Fruit fly (Drosophila melanogaster) whole organism, embryonic: Measurements from ENCODE around the gene CG13690.

Source experiments
- Abd-B ChIP-seq: fragments of 200-800 bp; sonication (Bioruptor generic); optimal IDR thresholded peaks from 2 replicates; lab custom pipeline; 2018; ENCODE audit warnings: missing biosample characterization, mild to moderate bottlenecking, missing genetic modification characterization, moderate library complexity
- Awh ChIP-seq: fragments of 200-800 bp; sonication (Bioruptor generic); IDR thresholded peaks from 2 replicates; pipeline ENCODE4, ENCODE4 v1.3.6; 2022; ENCODE audit warnings: missing biosample characterization, missing genetic modification characterization
- B-H2 ChIP-seq: fragments of 200-800 bp; sonication (Bioruptor generic); optimal IDR thresholded peaks from 2 replicates; lab custom pipeline; 2018; ENCODE audit warnings: missing biosample characterization, mild to moderate bottlenecking, missing genetic modification characterization
- Blimp-1 ChIP-seq: fragments of 200-800 bp; sonication (Bioruptor generic); optimal IDR thresholded peaks from 3 replicates; lab custom pipeline; 2018; ENCODE audit warnings: missing biosample characterization, missing genetic modification characterization, mild to moderate bottlenecking, moderate library complexity, missing genetic modification reagents
- CG10267 ChIP-seq: fragments of 200-800 bp; sonication (Bioruptor generic); optimal IDR thresholded peaks from 2 replicates; lab custom pipeline; 2018; ENCODE audit warnings: missing biosample characterization, mild to moderate bottlenecking, missing genetic modification characterization, moderate library complexity
- CG11247 ChIP-seq: fragments of 200-800 bp; sonication (Bioruptor generic); IDR thresholded peaks from 2 replicates; pipeline ENCODE4 v1.3.6; 2022; ENCODE audit warnings: missing biosample characterization, missing genetic modification characterization
- CG11560 ChIP-seq: fragments of 200-800 bp; sonication (Bioruptor generic); IDR thresholded peaks from 3 replicates; pipeline ENCODE4 v1.3.6; 2022; ENCODE audit warnings: missing biosample characterization, missing genetic modification characterization
- CG11695 ChIP-seq: fragments of 200-800 bp; sonication (Bioruptor generic); IDR thresholded peaks from 3 replicates; pipeline ENCODE4 v1.3.6; 2022; ENCODE audit warnings: missing biosample characterization, missing genetic modification characterization
- CG12391 ChIP-seq: fragments of 200-800 bp; sonication (Bioruptor generic); optimal IDR thresholded peaks from 3 replicates; lab custom pipeline; 2018; ENCODE audit warnings: missing biosample characterization, mild to moderate bottlenecking, missing genetic modification characterization, moderate library complexity
- CG15073 ChIP-seq: fragments of 200-800 bp; sonication (Bioruptor generic); optimal IDR thresholded peaks from 2 replicates; lab custom pipeline; 2016; ENCODE audit warnings: missing biosample characterization, missing genetic modification characterization
- CG18262 ChIP-seq: fragments of 200-800 bp; optimal IDR thresholded peaks from 3 replicates; lab custom pipeline; 2019; ENCODE audit warnings: missing biosample characterization, mild to moderate bottlenecking, missing genetic modification characterization, moderate library complexity
- CG32772 ChIP-seq: fragments of 200-800 bp; sonication (Bioruptor generic); IDR thresholded peaks from 2 replicates; pipeline ENCODE4 v1.3.6; 2022; ENCODE audit warnings: missing biosample characterization, missing genetic modification characterization
- CG3407 ChIP-seq: fragments of 200-800 bp; sonication (Bioruptor generic); optimal IDR thresholded peaks from 2 replicates; lab custom pipeline; 2018; ENCODE audit warnings: missing biosample characterization, mild to moderate bottlenecking, missing genetic modification characterization
- CG42726 ChIP-seq: fragments of 200-800 bp; sonication (Bioruptor generic); IDR thresholded peaks from 2 replicates; pipeline ENCODE4 v1.3.6; 2022; ENCODE audit warnings: missing biosample characterization, missing genetic modification characterization; ENCODE audit not compliant: partially characterized antibody
- CG4424 ChIP-seq: fragments of 200-800 bp; sonication (Bioruptor generic); optimal IDR thresholded peaks from 3 replicates; lab custom pipeline; 2016; ENCODE audit warnings: missing biosample characterization, missing genetic modification characterization
- CG8478 ChIP-seq: fragments of >200 bp; optimal IDR thresholded peaks from 2 replicates; lab custom pipeline; 2018
- CG9797 ChIP-seq: fragments of 200-800 bp; sonication (Bioruptor generic); optimal IDR thresholded peaks from 3 replicates; lab custom pipeline; 2018; ENCODE audit warnings: missing biosample characterization, mild to moderate bottlenecking, missing genetic modification characterization
- CHES-1-like ChIP-seq: fragments of 200-800 bp; sonication (Bioruptor generic); optimal IDR thresholded peaks from 2 replicates; lab custom pipeline; 2016; ENCODE audit warnings: missing biosample characterization, missing genetic modification characterization
- Camta ChIP-seq: fragments of 200-800 bp; sonication (Bioruptor generic); optimal IDR thresholded peaks from 2 replicates; lab custom pipeline; 2016; ENCODE audit warnings: missing biosample characterization, missing genetic modification characterization
- CkIIα-i1 ChIP-seq: fragments of 200-800 bp; sonication (Bioruptor generic); IDR thresholded peaks from 2 replicates; pipeline ENCODE4 v1.3.6; 2022; ENCODE audit warnings: missing biosample characterization, missing genetic modification characterization
- Dfd ChIP-seq, 2 experiments: fragments of >200 bp; optimal IDR thresholded peaks; 2 replicates each; lab custom pipeline; 2017; ENCODE audit warnings: missing biosample characterization in 2 of 2, missing genetic modification characterization in 2 of 2
- Dll ChIP-seq: fragments of 200-800 bp; sonication (Bioruptor generic); IDR thresholded peaks from 4 replicates; pipeline ENCODE4 v1.3.6; 2022; ENCODE audit warnings: missing biosample characterization, missing genetic modification characterization; ENCODE audit not compliant: partially characterized antibody
- Drgx ChIP-seq: fragments of 200-800 bp; sonication (Bioruptor generic); IDR thresholded peaks from 2 replicates; pipeline ENCODE4 v1.3.6; 2022; ENCODE audit warnings: missing biosample characterization, missing genetic modification characterization
- E2f2 ChIP-seq: fragments of 200-800 bp; sonication (Bioruptor generic); IDR thresholded peaks from 2 replicates; pipeline ENCODE4 v1.3.6; 2022; ENCODE audit warnings: missing biosample characterization, missing genetic modification characterization
- Gug ChIP-seq: fragments of 200-800 bp; sonication (Bioruptor generic); IDR thresholded peaks from 4 replicates; pipeline ENCODE4 v1.3.6; 2022; ENCODE audit warnings: missing biosample characterization, missing genetic modification characterization
- Scr ChIP-seq: fragments of 200-800 bp; sonication (Bioruptor generic); IDR thresholded peaks from 2 replicates; pipeline ENCODE4 v1.3.6; 2022; ENCODE audit warnings: missing biosample characterization, missing genetic modification characterization; ENCODE audit not compliant: partially characterized antibody
- Six4 ChIP-seq: fragments of 200-800 bp; sonication (Bioruptor generic); optimal IDR thresholded peaks from 2 replicates; lab custom pipeline; 2016; ENCODE audit warnings: missing biosample characterization, missing genetic modification characterization
- Trl ChIP-seq, 3 experiments: fragments of >200 bp in 2 of 3; fragments of 200-800 bp in 1 of 3; sonication (Bioruptor generic) in 1 of 3; optimal IDR thresholded peaks; 2 replicates in 1 of 3; 3 replicates in 2 of 3; lab custom pipeline; 2016 to 2017; ENCODE audit warnings: missing biosample characterization in 1 of 3, missing genetic modification characterization in 1 of 3
- Xrp1 ChIP-seq: fragments of 200-800 bp; sonication (Bioruptor generic); IDR thresholded peaks from 2 replicates; pipeline ENCODE4 v1.3.6; 2022; ENCODE audit warnings: missing biosample characterization, missing genetic modification characterization
- abd-A ChIP-seq: fragments of 200-800 bp; sonication (Bioruptor generic); optimal IDR thresholded peaks from 3 replicates; lab custom pipeline; 2019; ENCODE audit warnings: missing biosample characterization, mild to moderate bottlenecking, missing genetic modification characterization, moderate library complexity
- aop ChIP-seq: fragments of 200-800 bp; sonication (Bioruptor generic); IDR thresholded peaks from 2 replicates; pipeline ENCODE4 v1.3.6; 2022; ENCODE audit warnings: missing biosample characterization, missing genetic modification characterization
- bbx ChIP-seq: fragments of 200-800 bp; sonication (Bioruptor generic); IDR thresholded peaks from 2 replicates; pipeline ENCODE4 v1.3.6; 2022; ENCODE audit warnings: missing biosample characterization, missing genetic modification characterization; ENCODE audit not compliant: partially characterized antibody
- bigmax ChIP-seq: fragments of 200-800 bp; sonication (Bioruptor generic); optimal IDR thresholded peaks from 2 replicates; lab custom pipeline; 2018; ENCODE audit warnings: missing biosample characterization, mild to moderate bottlenecking, missing genetic modification characterization
- br ChIP-seq: fragments of >200 bp; optimal IDR thresholded peaks from 2 replicates; lab custom pipeline; 2017
- bsh ChIP-seq, 2 experiments: fragments of 200-800 bp; sonication (Bioruptor generic); optimal IDR thresholded peaks; 2 replicates each; lab custom pipeline; 2017 to 2018; ENCODE audit warnings: mild to moderate bottlenecking in 2 of 2, missing biosample characterization in 2 of 2, missing genetic modification characterization in 2 of 2, moderate library complexity in 1 of 2
- btn ChIP-seq: fragments of 200-800 bp; sonication (Bioruptor generic); optimal IDR thresholded peaks from 2 replicates; lab custom pipeline; 2016; ENCODE audit warnings: missing biosample characterization, missing genetic modification characterization
- cas ChIP-seq: fragments of 200-800 bp; sonication (Bioruptor generic); IDR thresholded peaks from 2 replicates; pipeline ENCODE4 v1.3.6; 2022; ENCODE audit warnings: missing biosample characterization, missing genetic modification characterization
- caup ChIP-seq: fragments of 200-800 bp; sonication (Bioruptor generic); optimal IDR thresholded peaks from 3 replicates; lab custom pipeline; 2017; ENCODE audit warnings: missing biosample characterization, mild to moderate bottlenecking, missing genetic modification characterization, moderate library complexity; ENCODE audit not compliant: severe bottlenecking
- crol ChIP-seq: fragments of 200-800 bp; sonication (Bioruptor generic); IDR thresholded peaks from 2 replicates; pipeline ENCODE4 v1.3.6; 2022; ENCODE audit warnings: missing biosample characterization, missing genetic modification characterization
- eve ChIP-seq, 2 experiments: fragments of >200 bp; optimal IDR thresholded peaks; 2 replicates each; lab custom pipeline; 2017; ENCODE audit warnings: missing biosample characterization in 2 of 2, missing genetic modification characterization in 2 of 2
- fd96Cb ChIP-seq: fragments of 200-800 bp; sonication (Bioruptor generic); optimal IDR thresholded peaks from 2 replicates; lab custom pipeline; 2018; ENCODE audit warnings: missing biosample characterization, mild to moderate bottlenecking, missing genetic modification characterization, moderate library complexity
- gem ChIP-seq: fragments of 200-800 bp; sonication (Bioruptor generic); optimal IDR thresholded peaks from 2 replicates; lab custom pipeline; 2019; ENCODE audit warnings: missing biosample characterization, mild to moderate bottlenecking, missing genetic modification characterization, moderate library complexity
- hkb ChIP-seq, 2 experiments: fragments of 200-800 bp in 1 of 2; fragments of >200 bp in 1 of 2; sonication (Bioruptor generic) in 1 of 2; IDR thresholded peaks in 1 of 2; optimal IDR thresholded peaks in 1 of 2; 2 replicates each; pipeline versions ENCODE4 v1.3.6 to Lab custom; 2017 to 2022; ENCODE audit warnings: missing biosample characterization in 1 of 2, missing genetic modification characterization in 1 of 2
- lbe ChIP-seq: fragments of 200-800 bp; sonication (Bioruptor generic); optimal IDR thresholded peaks from 2 replicates; lab custom pipeline; 2016; ENCODE audit warnings: missing biosample characterization, mild to moderate bottlenecking, missing genetic modification characterization
- lmd ChIP-seq: fragments of 200-800 bp; sonication (Bioruptor generic); IDR thresholded peaks from 2 replicates; pipeline ENCODE4 v1.3.6; 2022; ENCODE audit warnings: missing biosample characterization, missing genetic modification characterization
- lola ChIP-seq, 3 experiments: fragments of >200 bp in 2 of 3; fragments of 200-800 bp in 1 of 3; sonication (Bioruptor generic) in 1 of 3; optimal IDR thresholded peaks; 2 replicates each; lab custom pipeline; 2017 to 2019; ENCODE audit warnings: missing biosample characterization in 3 of 3, missing genetic modification characterization in 3 of 3, mild to moderate bottlenecking in 1 of 3, moderate library complexity in 1 of 3
- nom ChIP-seq: fragments of 200-800 bp; sonication (Bioruptor generic); optimal IDR thresholded peaks from 2 replicates; lab custom pipeline; 2017; ENCODE audit warnings: missing biosample characterization, missing genetic modification characterization, mild to moderate bottlenecking, moderate library complexity, missing genetic modification reagents
- rib ChIP-seq: fragments of 200-800 bp; sonication (Bioruptor generic); IDR thresholded peaks from 2 replicates; pipeline ENCODE4 v1.3.6; 2022; ENCODE audit warnings: missing biosample characterization, missing genetic modification characterization
- sob ChIP-seq: fragments of 200-800 bp; sonication (Bioruptor generic); IDR thresholded peaks from 2 replicates; pipeline ENCODE4 v1.3.6; 2022; ENCODE audit warnings: missing biosample characterization, missing genetic modification characterization
- wor ChIP-seq: fragments of 200-800 bp; sonication (Bioruptor generic); IDR thresholded peaks from 2 replicates; pipeline ENCODE4 v1.3.6; 2022; ENCODE audit warnings: missing biosample characterization, missing genetic modification characterization
- zf30C ChIP-seq: fragments of 200-800 bp; sonication (Bioruptor generic); optimal IDR thresholded peaks from 3 replicates; lab custom pipeline; 2018; ENCODE audit warnings: missing biosample characterization, mild to moderate bottlenecking, missing genetic modification characterization

CG13690 gene

dm6 chr2L:439339-439738 is 19.9 kb upstream of the CG13690 start (continued):
- no peak for TF ChIP-seq Gug
- TF ChIP-seq E2f2 (GFP tag; lab: Robert Waterston, UW) = no peak
- TF ChIP-seq Abd-B (GFP tag; lab: Kevin White, UChicago) = no peak
- TF ChIP-seq gem = peak; percentile 29
- peak; percentile 71 for TF ChIP-seq nom (GFP tag; lab: Kevin White, UChicago)
- TF ChIP-seq lbe = peak; percentile 88
- TF ChIP-seq CG3407 (GFP tag; lab: Kevin White, UChicago) = no peak
- peak; percentile 8 for TF ChIP-seq CG4424
- TF ChIP-seq zf30C (GFP tag; lab: Kevin White, UChicago) = no peak
- no peak for TF ChIP-seq abd-A (tag; lab: Kevin White, UChicago)
- no peak for TF ChIP-seq CHES-1-like (GFP tag; lab: Kevin White, UChicago)
- TF ChIP-seq Dll (GFP tag; lab: Robert Waterston, UW) = no peak
- no peak for TF ChIP-seq bigmax
- no peak for TF ChIP-seq CG42726 (GFP tag; lab: Robert Waterston, UW)
- no peak for TF ChIP-seq CG8478 (lab: Kevin White, UChicago)
- 0 out of 2 replicates have a peak, but pooled peaks have one; percentile 17 for TF ChIP-seq crol (GFP tag; lab: Robert Waterston, UW)
- no peak for TF ChIP-seq CG12391 (tag; lab: Kevin White, UChicago)
- no peak for TF ChIP-seq caup (GFP tag; lab: Kevin White, UChicago)
- peak in 1 of 3 experiments; percentile 34 for TF ChIP-seq lola (GFP tag; optimal IDR thresholded peaks at IDR 0.05; lab: Kevin White, UChicago)
- no peak for TF ChIP-seq bbx (GFP tag; lab: Robert Waterston, UW)
- peak; percentile 2 for TF ChIP-seq fd96Cb (tag; lab: Kevin White, UChicago)
- no peak for TF ChIP-seq CG9797 (GFP tag; lab: Kevin White, UChicago)
- no peak for TF ChIP-seq Dfd (GFP tag; optimal IDR thresholded peaks at IDR 0.05; lab: Kevin White, UChicago)
- no peak for TF ChIP-seq CG11560
- no peak for TF ChIP-seq sob
- no peak for TF ChIP-seq lmd (GFP tag; lab: Robert Waterston, UW)
- no peak for TF ChIP-seq cas (GFP tag; lab: Robert Waterston, UW)
- TF ChIP-seq btn = no peak
- TF ChIP-seq Camta (GFP tag; lab: Kevin White, UChicago) = no peak
- TF ChIP-seq hkb (optimal IDR thresholded peaks at IDR 0.05; lab: Kevin White, UChicago) = no peak
- TF ChIP-seq hkb (GFP tag; IDR thresholded peaks at IDR 0.05; lab: Robert Waterston, UW) = no peak
- peak; percentile 31 for TF ChIP-seq CG10267 (tag; lab: Kevin White, UChicago)
- no peak for TF ChIP-seq CG32772 (GFP tag; lab: Robert Waterston, UW)
- TF ChIP-seq CG11247 (GFP tag; lab: Robert Waterston, UW) = no peak
- no peak for TF ChIP-seq Awh (GFP tag; lab: Robert Waterston, UW)
- TF ChIP-seq Xrp1 = peak; percentile 63
- TF ChIP-seq Trl (optimal IDR thresholded peaks at IDR 0.05; lab: Kevin White, UChicago) = no peak
- no peak for TF ChIP-seq Trl (GFP tag; optimal IDR thresholded peaks at IDR 0.05; lab: Kevin White, UChicago)
- peak; percentile 29 for TF ChIP-seq Blimp-1 (GFP tag; lab: Kevin White, UChicago)
- TF ChIP-seq wor (GFP tag; lab: Robert Waterston, UW) = no peak
- TF ChIP-seq CG11695 = no peak
- peak; percentile 34 to 65 for TF ChIP-seq bsh (GFP tag; optimal IDR thresholded peaks at IDR 0.05; lab: Kevin White, UChicago)
- TF ChIP-seq Drgx (GFP tag; lab: Robert Waterston, UW) = peak; percentile 68
- no peak for TF ChIP-seq eve (GFP tag; optimal IDR thresholded peaks at IDR 0.05; lab: Kevin White, UChicago)
- TF ChIP-seq rib (GFP tag; lab: Robert Waterston, UW) = no peak
- peak; percentile 55 for TF ChIP-seq CG18262
- no peak for TF ChIP-seq CG15073 (GFP tag; lab: Kevin White, UChicago)
- no peak for TF ChIP-seq B-H2
- TF ChIP-seq aop (GFP tag; lab: Robert Waterston, UW) = no peak
- TF ChIP-seq Six4 (GFP tag; lab: Kevin White, UChicago) = no peak
- no peak for TF ChIP-seq CkIIα-i1 (GFP tag; lab: Robert Waterston, UW)
- TF ChIP-seq br = no peak
- TF ChIP-seq Scr (GFP tag; lab: Robert Waterston, UW) = no peak
